Fruit fly (Drosophila melanogaster) whole organism, pupa: ENCODE results near the gene CG31683.

Experiments
- CG10348 ChIP-seq: fragments of 200-800 bp; sonication (Bioruptor generic); IDR thresholded peaks from 2 replicates; pipeline ENCODE4 v1.3.6; 2022; ENCODE audit warnings: missing biosample characterization, missing genetic modification characterization
- CG12605 ChIP-seq: fragments of 200-800 bp; sonication (Bioruptor generic); IDR thresholded peaks from 2 replicates; pipeline ENCODE4 v1.3.6; 2022; ENCODE audit warnings: missing biosample characterization, missing genetic modification characterization
- CG13204 ChIP-seq: fragments of 200-800 bp; sonication (Bioruptor generic); optimal IDR thresholded peaks from 2 replicates; lab custom pipeline; 2018; ENCODE audit warnings: missing biosample characterization, mild to moderate bottlenecking, missing genetic modification characterization, moderate library complexity
- CG14655 ChIP-seq: fragments of 200-800 bp; sonication (Bioruptor generic); optimal IDR thresholded peaks from 3 replicates; lab custom pipeline; 2017; ENCODE audit warnings: mild to moderate bottlenecking, missing biosample characterization, missing genetic modification reagents, missing genetic modification characterization
- CG15710 ChIP-seq: fragments of 200-800 bp; sonication (Bioruptor generic); optimal IDR thresholded peaks from 2 replicates; lab custom pipeline; 2018; ENCODE audit warnings: missing biosample characterization, mild to moderate bottlenecking, missing genetic modification characterization, moderate library complexity
- CG17806 ChIP-seq: fragments of 200-800 bp; sonication (Bioruptor generic); optimal IDR thresholded peaks from 2 replicates; lab custom pipeline; 2018; ENCODE audit warnings: missing biosample characterization, mild to moderate bottlenecking, missing genetic modification characterization, moderate library complexity
- CG32121 ChIP-seq: fragments of 200-800 bp; sonication (Bioruptor generic); IDR thresholded peaks from 2 replicates; pipeline ENCODE4 v1.3.6; 2022; ENCODE audit warnings: missing biosample characterization, missing genetic modification characterization
- CG34367 ChIP-seq: fragments of 200-800 bp; sonication (Bioruptor generic); optimal IDR thresholded peaks from 2 replicates; lab custom pipeline; 2018; ENCODE audit warnings: missing biosample characterization, mild to moderate bottlenecking, missing genetic modification characterization
- CG4496 ChIP-seq: fragments of 200-800 bp; sonication (Bioruptor generic); IDR thresholded peaks from 3 replicates; pipeline ENCODE4 v1.3.6; 2022; ENCODE audit warnings: missing biosample characterization, missing genetic modification characterization
- CG8159 ChIP-seq: fragments of 200-800 bp; sonication (Bioruptor generic); optimal IDR thresholded peaks from 3 replicates; lab custom pipeline; 2018; ENCODE audit warnings: missing biosample characterization, mild to moderate bottlenecking, missing genetic modification characterization, moderate library complexity
- CG8301 ChIP-seq: fragments of 200-800 bp; sonication (Bioruptor generic); optimal IDR thresholded peaks from 2 replicates; lab custom pipeline; 2018; ENCODE audit warnings: missing biosample characterization, mild to moderate bottlenecking, missing genetic modification characterization
- CG9948 ChIP-seq: fragments of 200-800 bp; sonication (Bioruptor generic); optimal IDR thresholded peaks from 2 replicates; lab custom pipeline; 2018; ENCODE audit warnings: missing biosample characterization, mild to moderate bottlenecking, missing genetic modification characterization, moderate library complexity
- D1 ChIP-seq: fragments of 200-800 bp; sonication (Bioruptor generic); optimal IDR thresholded peaks from 2 replicates; lab custom pipeline; 2018; ENCODE audit warnings: missing biosample characterization, mild to moderate bottlenecking, missing genetic modification characterization, moderate library complexity
- EcR ChIP-seq: fragments of 200-800 bp; sonication (Bioruptor generic); optimal IDR thresholded peaks from 3 replicates; lab custom pipeline; 2019; ENCODE audit warnings: missing biosample characterization, missing genetic modification characterization, mild to moderate bottlenecking, moderate library complexity, missing genetic modification reagents
- Ets98B ChIP-seq: fragments of 200-800 bp; sonication (Bioruptor generic); IDR thresholded peaks from 2 replicates; pipeline ENCODE4 v1.3.6; 2022; ENCODE audit warnings: missing biosample characterization, missing genetic modification characterization
- Pif1A ChIP-seq: fragments of 200-800 bp; sonication (Bioruptor generic); optimal IDR thresholded peaks from 3 replicates; lab custom pipeline; 2016; ENCODE audit warnings: missing biosample characterization, missing genetic modification characterization
- Pif1B ChIP-seq: fragments of 200-800 bp; sonication (Bioruptor generic); optimal IDR thresholded peaks from 3 replicates; lab custom pipeline; 2016; ENCODE audit warnings: missing biosample characterization, missing genetic modification characterization
- Snoo ChIP-seq: fragments of 200-800 bp; sonication (Bioruptor generic); optimal IDR thresholded peaks from 3 replicates; lab custom pipeline; 2017; ENCODE audit warnings: missing biosample characterization, mild to moderate bottlenecking, missing genetic modification characterization, inconsistent platforms
- fd96Ca ChIP-seq: fragments of 200-800 bp; sonication (Bioruptor generic); IDR thresholded peaks from 3 replicates; pipeline ENCODE4 v1.3.6; 2022; ENCODE audit warnings: missing biosample characterization, missing genetic modification characterization
- gl ChIP-seq: fragments of 200-800 bp; sonication (Bioruptor generic); optimal IDR thresholded peaks from 2 replicates; lab custom pipeline; 2018; ENCODE audit warnings: missing biosample characterization, mild to moderate bottlenecking, missing genetic modification characterization
- rn ChIP-seq: fragments of 200-800 bp; sonication (Bioruptor generic); IDR thresholded peaks from 2 replicates; pipeline ENCODE4 v1.3.6; 2022; ENCODE audit warnings: missing biosample characterization, missing genetic modification characterization

The CG31683 gene

dm6 chr2L:20424560-20424959 lies 25.2 kb downstream of the CG31683 start, which contains the start of gene CG15130:
CG15130 (minus strand) TSS chr2L:20424660.
- no peak for TF ChIP-seq EcR (GFP tag; lab: Kevin White, UChicago)
- TF ChIP-seq CG32121 (GFP tag; lab: Robert Waterston, UW), result no peak
- TF ChIP-seq Pif1B (GFP tag; lab: Kevin White, UChicago), result no peak
- TF ChIP-seq, all 21 proteins: peak for 0

dm6 chr2L:20420035-20420434 lies 29.7 kb downstream of the CG31683 start:
- no peak for TF ChIP-seq CG17806 (tag; lab: Kevin White, UChicago)
- no peak for TF ChIP-seq Pif1A (GFP tag; lab: Kevin White, UChicago)
- TF ChIP-seq CG34367 (tag; lab: Kevin White, UChicago), result no peak
- TF ChIP-seq CG4496 (GFP tag; lab: Robert Waterston, UW), result no peak

dm6 chr2L:20417597-20418286 lies 32.0 kb downstream of the CG31683 start:
- TF ChIP-seq CG9948 (tag; lab: Kevin White, UChicago), result no peak
- TF ChIP-seq D1, result peak; percentile 14

- TF ChIP-seq CG17806 (tag; lab: Kevin White, UChicago) (peak; percentile 48), CG4496 (GFP tag; lab: Robert Waterston, UW) (peak; percentile 37; the same call in 1 of the 3 replicates), Pif1B (GFP tag; lab: Kevin White, UChicago) (no peak), CG9948 (tag; lab: Kevin White, UChicago) (peak; percentile 51), gl (tag; lab: Kevin White, UChicago) (no peak), CG13204 (peak; percentile 76), rn (GFP tag; lab: Robert Waterston, UW) (0 out of 2 replicates have a peak, but pooled peaks have one; percentile 14), CG34367 (tag; lab: Kevin White, UChicago) (no peak), Ets98B (peak; percentile 18; the same call in 1 of the 2 replicates), CG32121 (GFP tag; lab: Robert Waterston, UW) (peak; percentile 32), D1 (no peak), Snoo (tag; lab: Kevin White, UChicago) (peak; percentile 26), EcR (GFP tag; lab: Kevin White, UChicago) (peak; percentile 39), CG15710 (tag; lab: Kevin White, UChicago) (peak; percentile 56), CG8301 (peak; percentile 33), CG14655 (GFP tag; lab: Kevin White, UChicago) (no peak), CG12605 (GFP tag; lab: Robert Waterston, UW) (0 out of 2 replicates have a peak, but pooled peaks have one; percentile 14), Pif1A (GFP tag; lab: Kevin White, UChicago) (no peak), CG8159 (tag; lab: Kevin White, UChicago) (peak; percentile 56), fd96Ca (GFP tag; lab: Robert Waterston, UW) (no peak), CG10348 (GFP tag; lab: Robert Waterston, UW) (no peak)
Observed at dm6 chr2L:20416754-20417563, 32.8 kb downstream of the CG31683 start, which contains the start of the genes CG10949 and Arpc2. CG10949 (minus strand) TSS chr2L:20416918. Arpc2 (plus strand) TSS chr2L:20417057.

dm6 chr2L:20414750-20415211 lies 35.0 kb downstream of the CG31683 start, which contains the start of gene CG10947:
CG10947 (minus strand) TSS chr2L:20414800.
- TF ChIP-seq CG32121 (GFP tag; lab: Robert Waterston, UW) (no peak), CG4496 (GFP tag; lab: Robert Waterston, UW) (peak; percentile 68), Pif1B (GFP tag; lab: Kevin White, UChicago) (no peak), CG12605 (GFP tag; lab: Robert Waterston, UW) (no peak), CG14655 (GFP tag; lab: Kevin White, UChicago) (no peak), Ets98B (0 out of 2 replicates have a peak, but pooled peaks have one; percentile 16), CG9948 (tag; lab: Kevin White, UChicago) (no peak), rn (GFP tag; lab: Robert Waterston, UW) (no peak), Snoo (tag; lab: Kevin White, UChicago) (peak; percentile 38), gl (tag; lab: Kevin White, UChicago) (no peak), CG15710 (tag; lab: Kevin White, UChicago) (peak; percentile 16), CG17806 (tag; lab: Kevin White, UChicago) (no peak), CG8301 (peak; percentile 9), CG8159 (tag; lab: Kevin White, UChicago) (no peak), D1 (no peak), fd96Ca (GFP tag; lab: Robert Waterston, UW) (no peak), EcR (GFP tag; lab: Kevin White, UChicago) (no peak), CG10348 (GFP tag; lab: Robert Waterston, UW) (no peak), CG34367 (tag; lab: Kevin White, UChicago) (no peak), Pif1A (GFP tag; lab: Kevin White, UChicago) (peak; percentile 6), CG13204 (no peak)
